Worm (Caenorhabditis elegans) whole organism, early embryonic: ENCODE data around the gene attf-4.

Source experiments
- F13C5.2 ChIP-seq: sonication (generic microtip); optimal IDR thresholded peaks from 2 replicates; lab custom pipeline; 2017; ENCODE audit warnings: mild to moderate bottlenecking, missing genetic modification characterization, inconsistent platforms, missing compliant biosample characterization
- ama-1 ChIP-seq: fragments of 150-350 bp; optimal IDR thresholded peaks from 2 replicates; lab custom pipeline; 2014
- ceh-13 ChIP-seq: fragments of 200-800 bp; sonication (Bioruptor generic); optimal IDR thresholded peaks from 2 replicates; lab custom pipeline; 2018; ENCODE audit warnings: mild to moderate bottlenecking, missing genetic modification characterization, missing compliant biosample characterization
- ets-7 ChIP-seq: sonication (generic microtip); optimal IDR thresholded peaks from 2 replicates; lab custom pipeline; 2016; ENCODE audit warnings: missing genotype, missing genetic modification characterization, missing compliant biosample characterization

ce11 chrIII:6067557-6067956, 12.8 kb upstream of the attf-4 start, which contains the start of gene mapk-15:
- TF ChIP-seq ets-7: no peak
- no peak for TF ChIP-seq ceh-13 (GFP tag; lab: Kevin White, UChicago)
- no peak for TF ChIP-seq ama-1 (lab: Kevin White, UChicago)
- no peak for TF ChIP-seq F13C5.2 (tag; lab: Kevin White, UChicago)
